Worm (Caenorhabditis elegans): ENCODE data around the gene C06E7.4.

The C06E7.4 gene

DNA sequence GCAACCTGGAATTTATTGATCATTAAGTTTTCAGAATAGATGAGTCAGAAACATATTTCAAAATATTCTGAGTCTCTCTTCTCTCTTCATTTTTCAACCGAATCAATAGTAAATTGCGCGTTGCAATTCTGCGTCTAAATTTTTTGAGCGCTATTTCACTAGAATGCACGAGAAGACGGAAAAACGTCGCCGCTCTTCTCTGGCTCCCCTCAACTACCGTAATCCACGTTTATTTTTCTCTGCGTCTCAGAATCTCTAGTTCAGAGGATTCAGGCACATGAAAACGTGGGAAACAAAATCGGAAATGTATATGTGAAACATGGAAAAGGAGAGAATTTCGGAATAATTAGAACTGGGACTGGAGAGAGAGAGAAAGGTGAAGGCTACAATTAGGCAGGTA, 54.3 kb downstream of the C06E7.4 start:
- TF ChIP-seq flt-1 (GFP tag; IDR thresholded peaks at IDR 0.05) (no peak), tbx-11 (GFP tag; IDR thresholded peaks at IDR 0.05) (no peak), hmg-4 (GFP tag; optimal IDR thresholded peaks at IDR 0.05) (no peak), B0310.2 (tag; optimal IDR thresholded peaks at IDR 0.05) (no peak), pes-1 (GFP tag; IDR thresholded peaks at IDR 0.05) (no peak), F13C5.2 (tag; optimal IDR thresholded peaks at IDR 0.05) (no peak), scrt-1 (GFP tag; IDR thresholded peaks at IDR 0.05) (no peak)

DNA sequence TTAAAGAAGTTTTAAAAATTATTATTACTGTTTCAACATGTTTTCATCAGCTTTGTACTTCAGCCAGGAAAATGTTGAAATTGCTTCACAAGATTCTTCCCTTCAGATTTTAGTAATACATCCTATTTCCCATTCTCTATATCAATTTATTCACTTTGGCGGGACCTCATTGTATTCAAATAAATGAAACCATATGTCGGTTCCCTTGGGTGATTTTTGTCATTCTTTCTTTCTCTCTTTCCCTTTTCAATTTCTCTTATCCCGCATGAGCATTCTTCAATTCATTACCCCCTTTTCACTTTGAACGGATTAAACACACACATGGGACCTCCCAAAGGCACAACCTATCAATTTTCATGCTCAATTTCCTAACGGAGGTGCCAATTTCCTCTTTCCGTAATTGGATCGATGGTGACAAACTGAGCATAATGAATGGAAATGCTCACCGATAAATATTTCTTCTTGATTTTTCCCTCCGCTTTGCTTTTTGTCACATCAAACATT, 56.2 kb downstream of the C06E7.4 start:
- TF ChIP-seq aly-1 (tag; optimal IDR thresholded peaks at IDR 0.05) = no peak
- TF ChIP-seq B0310.2 (tag; optimal IDR thresholded peaks at IDR 0.05) = no peak
- TF ChIP-seq hmg-4 (GFP tag; optimal IDR thresholded peaks at IDR 0.05) = no peak
- TF ChIP-seq ets-7 (tag; optimal IDR thresholded peaks at IDR 0.05) = no peak
- no peak for TF ChIP-seq ceh-36 (tag; optimal IDR thresholded peaks at IDR 0.05)
- no peak for TF ChIP-seq hmbx-1 (tag; optimal IDR thresholded peaks at IDR 0.05)
- no peak for TF ChIP-seq sea-1 (GFP tag; conservative IDR thresholded peaks at IDR 0.05)
- no peak for TF ChIP-seq flt-1 (GFP tag; IDR thresholded peaks at IDR 0.05)
- TF ChIP-seq tbx-11 (GFP tag; IDR thresholded peaks at IDR 0.05) = no peak
- no peak for TF ChIP-seq ama-1 (optimal IDR thresholded peaks at IDR 0.05)
- TF ChIP-seq scrt-1 (GFP tag; IDR thresholded peaks at IDR 0.05) = no peak

Measured in whole organism, early embryonic.